Worm (Caenorhabditis elegans): ENCODE data around the gene M163.10.

The M163.10 gene

DNA sequence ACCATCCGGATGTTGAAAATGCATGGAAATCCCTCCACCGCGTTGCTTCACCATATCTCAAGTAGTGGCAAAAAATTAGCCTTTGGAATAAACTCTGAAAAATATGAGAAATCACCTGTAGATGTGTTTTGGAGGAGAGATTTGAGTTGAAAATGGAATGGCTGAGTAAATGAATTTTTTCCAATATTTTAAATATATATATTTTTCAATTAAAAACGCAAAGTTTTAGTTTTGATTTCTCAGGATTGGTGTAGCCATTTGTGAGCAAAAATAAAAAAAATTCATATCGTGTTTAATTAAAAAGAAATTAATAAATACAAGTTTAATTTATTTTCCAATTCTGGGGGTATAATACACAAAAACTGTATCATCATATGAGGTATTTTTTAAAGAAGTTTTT, 42.7 kb upstream of the M163.10 start, which contains the start of gene F23D12.1:
Gene F23D12.1, minus strand, starts transcription at position 101 of the 400 bp plus-strand sequence.
- no peak for TF ChIP-seq C08G9.2 (tag; optimal IDR thresholded peaks at IDR 0.05)

DNA sequence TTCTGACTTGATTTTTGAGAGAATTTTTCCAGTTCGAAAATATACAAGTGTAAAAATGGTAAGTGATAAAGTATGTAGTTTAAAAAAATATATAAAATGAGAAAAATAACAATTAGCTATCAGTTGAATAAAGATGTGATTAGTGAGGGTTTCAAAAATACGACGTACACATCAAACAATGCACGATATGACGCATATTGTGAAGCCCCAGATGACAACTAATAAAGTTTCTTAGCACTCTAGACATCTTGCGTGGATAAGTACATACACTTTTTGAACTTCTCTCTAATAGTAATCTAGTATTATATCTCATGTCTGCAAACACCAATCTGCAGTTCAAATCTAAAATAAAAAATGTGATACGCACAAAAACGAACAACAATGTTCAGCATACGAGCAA, 40.4 kb upstream of the M163.10 start:
- TF ChIP-seq ceh-19 (GFP tag; optimal IDR thresholded peaks at IDR 0.05) (no peak), ceh-24 (tag; optimal IDR thresholded peaks at IDR 0.05) (no peak), hlh-15 (tag; optimal IDR thresholded peaks at IDR 0.05) (no peak), unc-3 (GFP tag; conservative IDR thresholded peaks at IDR 0.05) (no peak), unc-3 (tag; optimal IDR thresholded peaks at IDR 0.05) (no peak), hlh-8 (tag; optimal IDR thresholded peaks at IDR 0.05) (no peak), Y22D7AL.16 (tag; optimal IDR thresholded peaks at IDR 0.05) (no peak), pax-1 (tag; optimal IDR thresholded peaks at IDR 0.05) (no peak), zip-5 (tag; optimal IDR thresholded peaks at IDR 0.05) (no peak), C38D4.7 (GFP tag; optimal IDR thresholded peaks at IDR 0.05) (no peak), mec-3 (tag; optimal IDR thresholded peaks at IDR 0.05; ENCODE audit: borderline replicate concordance) (no peak), T23F11.4 (GFP tag; optimal IDR thresholded peaks at IDR 0.05) (no peak), unc-42 (tag; optimal IDR thresholded peaks at IDR 0.05) (no peak), che-1 (tag; optimal IDR thresholded peaks at IDR 0.05) (no peak), pqm-1 (tag; optimal IDR thresholded peaks at IDR 0.05) (no peak), nfya-1 (tag; optimal IDR thresholded peaks at IDR 0.05) (no peak)

DNA sequence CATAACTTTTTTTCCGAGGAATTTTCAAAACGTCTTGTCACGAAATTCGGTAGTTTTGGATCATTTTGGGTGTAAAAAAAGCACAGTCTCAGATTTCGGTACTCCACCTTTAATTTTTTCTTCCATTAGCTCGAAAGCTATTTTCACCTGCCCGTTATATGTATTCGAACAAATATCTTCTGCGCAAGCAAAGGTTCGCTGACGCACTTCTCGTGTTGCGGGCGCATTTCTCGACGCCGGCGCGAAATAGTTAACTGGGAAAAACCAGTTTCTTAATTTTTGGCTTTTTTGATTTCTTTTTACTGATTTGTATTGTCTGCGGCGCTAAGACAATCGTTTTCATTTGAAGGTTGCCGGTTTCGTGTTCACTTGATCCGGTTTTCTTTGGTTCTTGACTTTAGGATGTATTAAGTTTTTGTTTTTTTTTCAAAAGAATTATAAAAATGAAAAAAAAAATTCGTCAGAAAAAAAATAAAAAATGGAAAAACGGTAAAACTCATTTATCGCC, 35.1 kb upstream of the M163.10 start:
- TF ChIP-seq odd-2 (tag; optimal IDR thresholded peaks at IDR 0.05) (no peak), ceh-2 (tag; optimal IDR thresholded peaks at IDR 0.05) (no peak), elt-4 (tag; optimal IDR thresholded peaks at IDR 0.05) (no peak), pat-9 (tag; optimal IDR thresholded peaks at IDR 0.05) (no peak)

DNA sequence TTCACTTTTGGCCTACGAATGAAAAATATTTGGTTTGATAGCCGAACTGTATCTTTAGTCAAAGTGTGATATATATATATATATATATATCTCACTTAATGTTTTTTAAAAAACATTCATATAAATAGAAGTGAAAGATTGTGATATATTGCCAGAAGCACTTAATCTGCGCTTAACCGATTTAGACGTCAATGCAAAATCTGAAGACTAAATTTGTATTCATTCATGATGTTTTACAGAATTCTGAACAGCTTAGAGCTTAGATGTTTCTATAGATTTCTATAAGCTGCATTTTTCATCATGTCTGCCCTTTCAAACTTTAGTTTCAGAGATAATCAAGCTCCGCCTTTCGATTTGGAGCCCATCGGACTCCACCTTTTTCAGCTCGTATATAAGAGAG, 28.5 kb upstream of the M163.10 start, which contains the start of gene F23D12.3:
Gene F23D12.3, plus strand, starts transcription at position 301 of the 400 bp plus-strand sequence.
- no peak for TF ChIP-seq ceh-22 (tag; optimal IDR thresholded peaks at IDR 0.05)
- no peak for TF ChIP-seq pros-1 (tag; optimal IDR thresholded peaks at IDR 0.05)
- TF ChIP-seq ceh-45 (GFP tag; IDR thresholded peaks at IDR 0.05): no peak
- TF ChIP-seq ahr-1 (tag; optimal IDR thresholded peaks at IDR 0.05): no peak
- no peak for TF ChIP-seq T23F11.4 (GFP tag; optimal IDR thresholded peaks at IDR 0.05)
- no peak for TF ChIP-seq unc-3 (GFP tag; conservative IDR thresholded peaks at IDR 0.05)
- TF ChIP-seq unc-3 (tag; optimal IDR thresholded peaks at IDR 0.05): no peak
- TF ChIP-seq sox-4 (tag; optimal IDR thresholded peaks at IDR 0.05): no peak

DNA sequence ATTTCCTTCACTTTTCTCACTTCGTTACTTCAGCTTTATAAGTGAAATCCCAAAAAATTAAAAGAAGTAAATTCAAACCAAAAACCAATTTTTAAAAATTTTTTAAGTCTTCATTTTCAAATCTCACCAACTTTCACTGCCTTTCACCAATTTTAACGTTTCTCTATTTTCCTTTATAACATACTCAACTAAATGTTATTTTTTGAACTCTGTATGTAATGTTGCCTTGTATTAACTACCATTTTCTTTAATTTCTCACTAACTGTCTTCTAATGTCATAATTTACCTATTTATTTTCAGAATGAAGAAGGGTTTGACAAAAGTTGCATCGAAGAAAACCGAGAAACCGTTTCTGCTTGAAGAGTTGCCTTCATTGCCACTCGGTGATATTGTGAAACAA, 26.1 kb upstream of the M163.10 start, which contains the start of gene F23D12.4:
Gene F23D12.4, plus strand, starts transcription at position 301 of the 400 bp plus-strand sequence.
- no peak for TF ChIP-seq pat-9 (tag; optimal IDR thresholded peaks at IDR 0.05)
- no peak for TF ChIP-seq lin-11 (tag; optimal IDR thresholded peaks at IDR 0.05)
- TF ChIP-seq elt-2 (tag; optimal IDR thresholded peaks at IDR 0.05): no peak

DNA sequence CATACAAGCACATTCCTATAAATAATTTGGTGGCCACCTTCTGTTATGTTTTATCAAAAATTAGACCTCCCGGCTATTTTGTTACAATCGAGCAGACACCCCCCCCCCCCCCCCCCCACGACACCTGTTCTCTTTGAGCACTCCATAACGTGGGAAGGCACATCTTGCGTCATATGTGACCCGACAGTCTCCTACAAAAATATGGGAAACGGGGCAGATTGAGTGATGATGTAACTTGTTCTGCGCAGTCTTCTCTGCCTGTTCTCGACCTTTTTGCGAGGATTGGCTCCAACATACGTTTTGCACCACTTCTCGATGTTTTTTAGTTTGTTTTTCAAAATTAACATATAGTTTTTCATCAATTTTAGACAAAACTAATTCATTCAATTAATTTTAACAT, 23.3 kb upstream of the M163.10 start:
- TF ChIP-seq pros-1 (tag; optimal IDR thresholded peaks at IDR 0.05) (no peak), C08G9.2 (tag; optimal IDR thresholded peaks at IDR 0.05) (no peak), ref-2 (tag; optimal IDR thresholded peaks at IDR 0.05) (no peak), fkh-6 (tag; optimal IDR thresholded peaks at IDR 0.05) (no peak), lim-6 (tag; optimal IDR thresholded peaks at IDR 0.05) (no peak)

DNA sequence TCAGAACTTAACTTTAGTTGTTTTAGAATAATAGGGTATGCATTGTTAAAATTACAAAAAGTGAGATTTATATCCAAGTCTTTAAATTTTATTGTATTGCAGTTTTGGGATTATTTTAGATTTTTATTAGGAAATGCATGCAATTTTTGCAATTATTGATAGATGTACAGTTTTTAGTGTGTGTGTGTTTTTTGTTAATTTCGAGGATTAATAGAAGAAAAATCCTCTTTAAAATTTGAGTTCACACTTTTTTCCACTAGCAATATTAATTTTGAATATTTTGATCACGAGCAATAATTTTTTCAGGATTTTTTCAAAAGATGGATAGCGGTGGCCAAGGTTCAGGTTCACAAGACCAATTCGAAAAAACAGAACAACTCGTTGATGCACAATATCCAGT, 22.9 kb upstream of the M163.10 start, which contains the start of gene jmjd-3.2:
Gene jmjd-3.2, plus strand, starts transcription at position 301 of the 400 bp plus-strand sequence.
- no peak for TF ChIP-seq unc-86 (tag; optimal IDR thresholded peaks at IDR 0.05)
- no peak for TF ChIP-seq ceh-2 (tag; optimal IDR thresholded peaks at IDR 0.05)
- no peak for TF ChIP-seq Y22D7AL.16 (tag; optimal IDR thresholded peaks at IDR 0.05)
- no peak for TF ChIP-seq ceh-24 (tag; optimal IDR thresholded peaks at IDR 0.05)
- TF ChIP-seq nhr-11 (tag; optimal IDR thresholded peaks at IDR 0.05): no peak
- no peak for TF ChIP-seq hlh-8 (tag; optimal IDR thresholded peaks at IDR 0.05)
- TF ChIP-seq unc-55 (GFP tag; optimal IDR thresholded peaks at IDR 0.05): no peak
- TF ChIP-seq eyg-1 (tag; optimal IDR thresholded peaks at IDR 0.05): no peak
- no peak for TF ChIP-seq sdc-2 (tag; optimal IDR thresholded peaks at IDR 0.05)
- no peak for TF ChIP-seq tbx-2 (tag; optimal IDR thresholded peaks at IDR 0.05)
- TF ChIP-seq pha-4 (tag; optimal IDR thresholded peaks at IDR 0.05): no peak
- no peak for TF ChIP-seq pax-1 (tag; optimal IDR thresholded peaks at IDR 0.05)
